Worm (Caenorhabditis elegans) whole organism, young adult: ENCODE measurements around the gene mcm-6.

Source experiments
- B0261.1 ChIP-seq: sonication (generic microtip); optimal IDR thresholded peaks from 2 replicates; lab custom pipeline; 2016; ENCODE audit warnings: mild to moderate bottlenecking, missing genetic modification characterization, moderate library complexity, missing compliant biosample characterization
- B0336.3 ChIP-seq: fragments of 200-800 bp; sonication (Bioruptor generic); IDR thresholded peaks from 2 replicates; pipeline ENCODE4 v1.3.6; 2022; ENCODE audit warnings: missing genetic modification characterization, missing compliant biosample characterization
- C17E4.6 ChIP-seq: fragments of 200-800 bp; sonication (Bioruptor generic); IDR thresholded peaks from 2 replicates; pipeline ENCODE4 v1.3.6; 2022; ENCODE audit warnings: missing genetic modification reagents, missing genetic modification characterization, missing compliant biosample characterization
- F33H1.4 ChIP-seq: fragments of 200-800 bp; sonication (Bioruptor generic); IDR thresholded peaks from 2 replicates; pipeline ENCODE4 v1.3.6; 2022; ENCODE audit warnings: missing genetic modification reagents, missing genetic modification characterization, missing compliant biosample characterization
- F39B2.1 ChIP-seq: fragments of 200-800 bp; sonication (Bioruptor generic); IDR thresholded peaks from 2 replicates; pipeline ENCODE4 v1.3.6; 2022; ENCODE audit warnings: missing genetic modification reagents, missing genetic modification characterization, missing compliant biosample characterization
- F55B11.4 ChIP-seq: sonication (generic microtip); optimal IDR thresholded peaks from 2 replicates; lab custom pipeline; 2016; ENCODE audit warnings: missing compliant biosample characterization, missing genetic modification characterization, borderline replicate concordance; ENCODE audit not compliant: insufficient read depth
- F57A8.1 ChIP-seq: fragments of 200-800 bp; sonication (Bioruptor generic); optimal IDR thresholded peaks from 2 replicates; lab custom pipeline; 2018; ENCODE audit warnings: mild to moderate bottlenecking, missing genetic modification characterization, moderate library complexity, missing compliant biosample characterization
- F57C9.4 ChIP-seq: sonication (generic microtip); optimal IDR thresholded peaks from 2 replicates; lab custom pipeline; 2017; ENCODE audit warnings: mild to moderate bottlenecking, missing genetic modification characterization, missing compliant biosample characterization
- K12H6.12 ChIP-seq: fragments of 200-800 bp; sonication (Bioruptor generic); optimal IDR thresholded peaks from 2 replicates; lab custom pipeline; 2018; ENCODE audit warnings: mild to moderate bottlenecking, missing genetic modification characterization, missing compliant biosample characterization
- T07F8.4 ChIP-seq: sonication (generic microtip); optimal IDR thresholded peaks from 2 replicates; lab custom pipeline; 2016; ENCODE audit warnings: mild to moderate bottlenecking, missing genetic modification characterization, moderate library complexity, missing compliant biosample characterization
- Y53F4B.3 ChIP-seq: fragments of 200-800 bp; sonication (Bioruptor generic); IDR thresholded peaks from 2 replicates; pipeline ENCODE4 v1.3.6; 2022; ENCODE audit warnings: missing genetic modification reagents, missing genetic modification characterization, missing compliant biosample characterization
- Y67H2A.10 ChIP-seq: fragments of 200-800 bp; sonication (Bioruptor generic); conservative IDR thresholded peaks from 2 replicates; pipeline ENCODE4 v1.3.6; 2022; ENCODE audit warnings: missing genetic modification reagents, missing genetic modification characterization, missing compliant biosample characterization
- akir-1 ChIP-seq: fragments of 200-800 bp; sonication (Bioruptor generic); optimal IDR thresholded peaks from 2 replicates; lab custom pipeline; 2018; ENCODE audit warnings: mild to moderate bottlenecking, missing genetic modification characterization, moderate library complexity, missing compliant biosample characterization
- atf-7 ChIP-seq: sonication (generic microtip); optimal IDR thresholded peaks from 2 replicates; lab custom pipeline; 2017; ENCODE audit warnings: mild to moderate bottlenecking, missing genetic modification characterization, missing compliant biosample characterization
- attf-3 ChIP-seq: fragments of 200-800 bp; sonication (Bioruptor generic); conservative IDR thresholded peaks from 2 replicates; pipeline ENCODE4 v1.3.6; 2022; ENCODE audit warnings: missing genetic modification reagents, missing genetic modification characterization, missing compliant biosample characterization
- cebp-1 ChIP-seq, 2 experiments: fragments of 200-800 bp in 1 of 2; sonication (Bioruptor generic) in 1 of 2; sonication (generic microtip) in 1 of 2; IDR thresholded peaks in 1 of 2; optimal IDR thresholded peaks in 1 of 2; 2 replicates each; pipeline versions ENCODE4 v1.3.6 to Lab custom; 2017 to 2022; ENCODE audit warnings: missing compliant biosample characterization in 2 of 2, missing genetic modification characterization in 2 of 2, mild to moderate bottlenecking in 1 of 2, missing genetic modification reagents in 1 of 2, moderate library complexity in 1 of 2
- cebp-2 ChIP-seq: fragments of 200-800 bp; sonication (Bioruptor generic); IDR thresholded peaks from 2 replicates; pipeline ENCODE4 v1.3.6; 2022; ENCODE audit warnings: missing genetic modification characterization, missing compliant biosample characterization
- chd-7 ChIP-seq: sonication (generic microtip); optimal IDR thresholded peaks from 2 replicates; lab custom pipeline; 2016; ENCODE audit warnings: mild to moderate bottlenecking, missing genetic modification characterization, moderate library complexity, missing compliant biosample characterization
- dox-1 ChIP-seq: fragments of 200-800 bp; sonication (Bioruptor generic); IDR thresholded peaks from 2 replicates; pipeline ENCODE4 v1.3.6; 2022; ENCODE audit warnings: missing genetic modification reagents, missing genetic modification characterization, missing compliant biosample characterization
- dpff-1 ChIP-seq: sonication (generic microtip); optimal IDR thresholded peaks from 2 replicates; lab custom pipeline; 2017; ENCODE audit warnings: mild to moderate bottlenecking, missing genetic modification characterization, missing compliant biosample characterization
- dpl-1 ChIP-seq: fragments of 150-350 bp; optimal IDR thresholded peaks from 2 replicates; lab custom pipeline; 2014; ENCODE audit warnings: missing biosample characterization, missing genetic modification reagents, missing genetic modification characterization
- efl-1 ChIP-seq: fragments of 150-350 bp; optimal IDR thresholded peaks from 2 replicates; lab custom pipeline; 2014; ENCODE audit warnings: missing biosample characterization, missing genetic modification reagents, missing genetic modification characterization
- gei-17 ChIP-seq: fragments of 200-800 bp; sonication (Bioruptor generic); optimal IDR thresholded peaks from 2 replicates; lab custom pipeline; 2018; ENCODE audit warnings: mild to moderate bottlenecking, missing genetic modification characterization, missing compliant biosample characterization
- hlh-12 ChIP-seq: sonication (generic microtip); optimal IDR thresholded peaks from 2 replicates; lab custom pipeline; 2016; ENCODE audit warnings: missing genetic modification characterization, missing compliant biosample characterization
- hrde-1 ChIP-seq: sonication (generic microtip); optimal IDR thresholded peaks from 2 replicates; lab custom pipeline; 2016; ENCODE audit warnings: missing genetic modification characterization, mild to moderate bottlenecking, missing compliant biosample characterization, moderate library complexity, missing genotype, missing genetic modification reagents, borderline replicate concordance
- hsf-1 ChIP-seq: fragments of 200-800 bp; sonication (Bioruptor generic); IDR thresholded peaks from 2 replicates; pipeline ENCODE4 v1.3.6; 2022; ENCODE audit warnings: missing genetic modification reagents, missing genetic modification characterization, missing compliant biosample characterization
- lag-1 ChIP-seq: fragments of 200-800 bp; sonication (Bioruptor generic); IDR thresholded peaks from 2 replicates; pipeline ENCODE4 v1.3.6; 2022; ENCODE audit warnings: missing genetic modification reagents, missing genetic modification characterization, missing compliant biosample characterization
- let-607 ChIP-seq, 2 experiments: fragments of 200-800 bp in 1 of 2; sonication (Bioruptor generic) in 1 of 2; sonication (generic microtip) in 1 of 2; optimal IDR thresholded peaks; 2 replicates each; lab custom pipeline; 2016 to 2018; ENCODE audit warnings: mild to moderate bottlenecking in 2 of 2, missing compliant biosample characterization in 2 of 2, missing genetic modification characterization in 2 of 2, moderate library complexity in 2 of 2, missing genotype in 1 of 2
- lin-26 ChIP-seq: fragments of 200-800 bp; sonication (Bioruptor generic); IDR thresholded peaks from 2 replicates; pipeline ENCODE4 v1.3.6; 2022; ENCODE audit warnings: missing genetic modification reagents, missing genetic modification characterization, missing compliant biosample characterization
- lin-35 ChIP-seq, 3 experiments: fragments of 150-350 bp in 2 of 3; sonication (generic microtip) in 1 of 3; optimal IDR thresholded peaks; 2 replicates each; lab custom pipeline; 2014 to 2018; ENCODE audit warnings: missing biosample characterization in 3 of 3, missing genetic modification characterization in 3 of 3, missing genetic modification reagents in 3 of 3
- lsl-1 ChIP-seq: fragments of 200-800 bp; sonication (Bioruptor generic); optimal IDR thresholded peaks from 2 replicates; lab custom pipeline; 2018; ENCODE audit warnings: mild to moderate bottlenecking, missing genetic modification characterization, moderate library complexity, missing compliant biosample characterization
- madf-10 ChIP-seq: sonication (generic microtip); optimal IDR thresholded peaks from 2 replicates; lab custom pipeline; 2016; ENCODE audit warnings: mild to moderate bottlenecking, missing genetic modification characterization, missing compliant biosample characterization
- mes-4 ChIP-seq: sonication (generic microtip); optimal IDR thresholded peaks from 2 replicates; lab custom pipeline; 2016; ENCODE audit warnings: missing genotype, missing genetic modification characterization, missing compliant biosample characterization
- nhr-27 ChIP-seq: fragments of 200-800 bp; sonication (Bioruptor generic); optimal IDR thresholded peaks from 2 replicates; lab custom pipeline; 2018; ENCODE audit warnings: mild to moderate bottlenecking, missing genetic modification characterization, moderate library complexity, missing compliant biosample characterization
- nhr-80 ChIP-seq: sonication (generic microtip); optimal IDR thresholded peaks from 2 replicates; lab custom pipeline; 2016; ENCODE audit warnings: missing genetic modification characterization, missing compliant biosample characterization
- rcor-1 ChIP-seq: fragments of 200-800 bp; sonication (Bioruptor generic); IDR thresholded peaks from 2 replicates; pipeline ENCODE4 v1.3.6; 2022; ENCODE audit warnings: missing genetic modification reagents, missing genetic modification characterization, missing compliant biosample characterization
- rpc-1 ChIP-seq, 2 experiments: fragments of 150-350 bp in 1 of 2; sonication (generic microtip) in 1 of 2; optimal IDR thresholded peaks; 2 replicates each; lab custom pipeline; 2014 to 2018; ENCODE audit warnings: missing biosample characterization in 1 of 2, missing genetic modification characterization in 1 of 2, missing genetic modification reagents in 1 of 2, missing genotype in 1 of 2
- snpc-1.1 ChIP-seq: sonication (generic microtip); optimal IDR thresholded peaks from 2 replicates; lab custom pipeline; 2017; ENCODE audit warnings: missing genetic modification characterization, mild to moderate bottlenecking, missing compliant biosample characterization, antibody characterized with exemption, moderate library complexity, missing genotype, missing genetic modification reagents; ENCODE audit not compliant: insufficient read depth
- snpc-1.3 ChIP-seq: sonication (generic microtip); optimal IDR thresholded peaks from 2 replicates; lab custom pipeline; 2017; ENCODE audit warnings: missing genetic modification characterization, mild to moderate bottlenecking, missing compliant biosample characterization, antibody characterized with exemption, moderate library complexity, missing genotype, missing genetic modification reagents; ENCODE audit not compliant: insufficient read depth
- snpc-4 ChIP-seq, 5 experiments: fragments of 150-350 bp in 1 of 5; sonication (generic microtip) in 4 of 5; optimal IDR thresholded peaks; 2 replicates each; lab custom pipeline; 2014 to 2018; ENCODE audit warnings: missing genetic modification characterization in 5 of 5, missing biosample characterization in 3 of 5, antibody characterized with exemption in 2 of 5, mild to moderate bottlenecking in 2 of 5, missing compliant biosample characterization in 2 of 5, missing genotype in 2 of 5, moderate library complexity in 2 of 5, missing genetic modification reagents in 1 of 5
- tbx-9 ChIP-seq: sonication (generic microtip); optimal IDR thresholded peaks from 2 replicates; lab custom pipeline; 2016; ENCODE audit warnings: borderline replicate concordance, missing genetic modification characterization, inconsistent platforms, missing compliant biosample characterization
- xnd-1 ChIP-seq: sonication (generic microtip); optimal IDR thresholded peaks from 2 replicates; lab custom pipeline; 2016; ENCODE audit warnings: missing genotype, missing genetic modification reagents, missing genetic modification characterization, missing compliant biosample characterization
- ztf-18 ChIP-seq: sonication (generic microtip); optimal IDR thresholded peaks from 2 replicates; lab custom pipeline; 2016; ENCODE audit warnings: missing genotype, mild to moderate bottlenecking, missing genetic modification characterization, missing compliant biosample characterization
- ztf-25 ChIP-seq: fragments of 200-800 bp; sonication (Bioruptor generic); IDR thresholded peaks from 2 replicates; pipeline ENCODE4 v1.3.6; 2022; ENCODE audit warnings: missing genetic modification reagents, missing genetic modification characterization, missing compliant biosample characterization
- ztf-26 ChIP-seq: sonication (generic microtip); optimal IDR thresholded peaks from 2 replicates; lab custom pipeline; 2017; ENCODE audit warnings: missing genetic modification characterization, missing compliant biosample characterization
- ztf-6 ChIP-seq: fragments of 200-800 bp; sonication (Bioruptor generic); IDR thresholded peaks from 2 replicates; pipeline ENCODE4 v1.3.6; 2022; ENCODE audit warnings: missing genetic modification reagents, missing genetic modification characterization, missing compliant biosample characterization

The mcm-6 gene

DNA sequence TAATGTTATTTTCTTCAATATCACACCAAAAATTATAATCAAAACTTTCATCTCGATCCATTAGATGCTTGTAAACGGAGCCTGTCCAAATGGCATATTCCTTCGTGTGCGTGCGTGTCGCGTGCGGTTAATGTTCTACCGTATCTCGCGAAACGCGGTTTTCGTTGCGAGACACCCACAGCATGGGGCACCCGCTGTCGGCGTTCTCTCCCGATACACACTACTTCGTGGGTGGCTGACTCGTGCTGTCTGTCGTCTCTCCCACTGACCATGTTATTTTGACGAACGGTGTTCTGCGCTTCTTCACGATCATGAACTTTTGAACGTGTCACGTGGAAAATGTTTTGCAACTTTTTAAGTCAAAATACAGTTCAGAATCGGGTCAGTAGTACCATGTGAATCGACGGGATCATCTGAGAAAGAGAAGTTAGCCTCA lies 28.7 kb upstream of the mcm-6 start (continued):
- TF ChIP-seq B0261.1 (tag; lab: Kevin White, UChicago) (peak; percentile 41), rcor-1 (GFP tag; lab: Robert Waterston, UW) (peak; percentile 92), hlh-12 (tag; lab: Kevin White, UChicago) (no peak), F39B2.1 (GFP tag; lab: Robert Waterston, UW) (peak; percentile 77), K12H6.12 (tag; lab: Kevin White, UChicago) (peak; percentile 100), tbx-9 (tag; lab: Kevin White, UChicago) (no peak), nhr-80 (tag; lab: Kevin White, UChicago) (peak; percentile 97), snpc-4 (GFP tag; optimal IDR thresholded peaks at IDR 0.05; lab: Kevin White, UChicago) (peak; percentile 43), snpc-4 (tag; optimal IDR thresholded peaks at IDR 0.05; lab: Kevin White, UChicago) (peak in 3 of 4 experiments; percentile 57 to 84 (median 83)), mes-4 (tag; lab: Kevin White, UChicago) (no peak), xnd-1 (tag; lab: Kevin White, UChicago) (no peak), ztf-6 (GFP tag; lab: Robert Waterston, UW) (peak; percentile 77; the same call in 1 of the 2 replicates), cebp-1 (GFP tag; IDR thresholded peaks at IDR 0.05; lab: Robert Waterston, UW) (peak; percentile 84), cebp-1 (tag; optimal IDR thresholded peaks at IDR 0.05; lab: Kevin White, UChicago) (peak; percentile 97), F57A8.1 (GFP tag; lab: Kevin White, UChicago) (peak; percentile 71), Y53F4B.3 (GFP tag; lab: Robert Waterston, UW) (no peak), akir-1 (GFP tag; lab: Kevin White, UChicago) (peak; percentile 92), dox-1 (GFP tag; lab: Robert Waterston, UW) (peak; percentile 97), lag-1 (GFP tag; lab: Robert Waterston, UW) (peak; percentile 94), C17E4.6 (peak; percentile 96), atf-7 (tag; lab: Kevin White, UChicago) (peak; percentile 97), F57C9.4 (peak; percentile 95), cebp-2 (GFP tag; lab: Robert Waterston, UW) (peak; percentile 95), ztf-26 (tag; lab: Kevin White, UChicago) (peak; percentile 98), B0336.3 (GFP tag; lab: Robert Waterston, UW) (peak; percentile 99), madf-10 (peak; percentile 94), dpff-1 (peak; percentile 88), dpl-1 (GFP tag; lab: Kevin White, UChicago) (peak; percentile 19), nhr-27 (tag; lab: Kevin White, UChicago) (peak; percentile 92), snpc-1.3 (tag; lab: Kevin White, UChicago) (peak; percentile 21), lin-26 (peak; percentile 91), F33H1.4 (GFP tag; lab: Robert Waterston, UW) (peak; percentile 91), let-607 (tag; optimal IDR thresholded peaks at IDR 0.05; lab: Kevin White, UChicago) (peak; percentile 91 to 94), lsl-1 (GFP tag; lab: Kevin White, UChicago) (peak; percentile 29), rpc-1 (optimal IDR thresholded peaks at IDR 0.05; lab: Kevin White, UChicago) (peak; percentile 19), rpc-1 (tag; optimal IDR thresholded peaks at IDR 0.05; lab: Kevin White, UChicago) (no peak), ztf-25 (GFP tag; lab: Robert Waterston, UW) (peak; percentile 79; the same call in 1 of the 2 replicates), efl-1 (GFP tag; lab: Kevin White, UChicago) (no peak), snpc-1.1 (tag; lab: Kevin White, UChicago) (no peak), chd-7 (tag; lab: Kevin White, UChicago) (peak; percentile 99), attf-3 (GFP tag; lab: Robert Waterston, UW) (peak; percentile 74), Y67H2A.10 (peak; percentile 99), hrde-1 (tag; lab: Kevin White, UChicago) (no peak), ztf-18 (tag; lab: Kevin White, UChicago) (peak; percentile 82), gei-17 (peak; percentile 90), T07F8.4 (peak; percentile 57), hsf-1 (GFP tag; lab: Robert Waterston, UW) (peak; percentile 72), lin-35 (GFP tag; optimal IDR thresholded peaks at IDR 0.05; lab: Kevin White, UChicago) (peak in 2 of 3 experiments; percentile 44 to 94), F55B11.4 (no peak)
